Fruit fly (Drosophila melanogaster): ENCODE data around the gene CG14262.

The CG14262 gene

DNA sequence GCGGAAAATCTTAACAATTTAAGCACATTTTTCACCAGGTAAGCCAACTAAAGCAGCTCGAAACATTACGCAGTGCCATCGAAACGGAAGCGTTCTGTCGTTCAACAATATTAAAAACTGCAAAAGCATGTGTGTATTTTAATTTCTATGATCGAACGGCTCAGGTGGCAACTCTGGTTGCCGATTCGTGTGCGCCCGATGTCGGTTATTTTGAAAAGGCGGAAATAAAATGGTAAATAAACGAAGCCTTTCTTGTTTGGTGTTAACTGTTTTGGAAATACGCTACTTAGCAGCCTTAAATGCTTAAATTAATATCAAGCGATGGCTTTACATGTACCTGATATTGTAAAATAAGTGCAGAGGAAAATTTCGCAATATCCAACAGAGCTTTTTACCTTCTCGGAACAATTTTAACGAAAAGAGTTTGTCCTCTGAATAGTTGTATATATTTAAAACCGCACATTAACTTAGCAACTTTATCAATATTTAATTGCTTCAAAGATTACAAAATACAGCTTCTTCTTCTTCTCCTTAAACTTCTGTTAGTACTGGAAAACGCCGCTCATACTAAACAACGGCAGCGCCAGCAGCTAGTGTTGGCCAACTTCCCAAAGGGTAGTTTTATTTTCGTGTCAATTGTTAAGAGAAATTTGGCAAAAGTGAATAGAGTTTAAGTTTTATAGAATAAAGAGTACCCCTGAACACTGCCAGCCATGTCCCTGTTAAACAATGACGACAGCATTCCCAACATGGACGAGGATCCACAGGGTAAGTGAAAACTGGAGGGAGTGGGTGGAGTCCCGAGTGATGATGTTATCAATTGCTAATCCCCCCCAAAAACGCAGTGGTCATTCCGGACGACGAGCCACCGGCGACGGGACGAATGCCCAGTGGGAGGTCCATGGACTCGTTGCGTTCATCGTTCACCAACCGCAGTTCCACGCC is 8.2 kb upstream of the CG14262 start, which contains the start of gene CG5934 (continued):
- no peak for TF ChIP-seq HHEX (GFP tag; optimal IDR thresholded peaks at IDR 0.05)
- TF ChIP-seq vfl (GFP tag; optimal IDR thresholded peaks at IDR 0.05): peak; percentile 27
- TF ChIP-seq pum (GFP tag; optimal IDR thresholded peaks at IDR 0.05): peak; percentile 25
- no peak for TF ChIP-seq CG11723 (GFP tag; optimal IDR thresholded peaks at IDR 0.05)
- peak; percentile 25 for TF ChIP-seq gfzf (GFP tag; optimal IDR thresholded peaks at IDR 0.05)
- peak; percentile 11 for TF ChIP-seq cg (GFP tag; optimal IDR thresholded peaks at IDR 0.05)
- no peak; the same call in 1 of the 2 replicates for TF ChIP-seq lmd (GFP tag; IDR thresholded peaks at IDR 0.05)
- peak; percentile 28 for TF ChIP-seq Dad (GFP tag; optimal IDR thresholded peaks at IDR 0.05)
- TF ChIP-seq CG9932 (GFP tag; IDR thresholded peaks at IDR 0.05): peak; percentile 68
- TF ChIP-seq CG7786 (GFP tag; optimal IDR thresholded peaks at IDR 0.05): peak; percentile 50
- no peak for TF ChIP-seq CG43689 (GFP tag; IDR thresholded peaks at IDR 0.05)
- TF ChIP-seq CG12071 (GFP tag; optimal IDR thresholded peaks at IDR 0.05): no peak
- TF ChIP-seq sug (tag; optimal IDR thresholded peaks at IDR 0.05): peak; percentile 26
- TF ChIP-seq Bteb2 (GFP tag; optimal IDR thresholded peaks at IDR 0.05): peak; percentile 19
- TF ChIP-seq sqz (GFP tag; optimal IDR thresholded peaks at IDR 0.05): peak; percentile 14
- no peak for TF ChIP-seq gcm2 (GFP tag; optimal IDR thresholded peaks at IDR 0.05)
- TF ChIP-seq ttk (GFP tag; IDR thresholded peaks at IDR 0.05): peak; percentile 48; the same call in 1 of the 2 replicates
- TF ChIP-seq Lhr (GFP tag; optimal IDR thresholded peaks at IDR 0.05): peak; percentile 37
- TF ChIP-seq tx (GFP tag; optimal IDR thresholded peaks at IDR 0.05): peak; percentile 2
- TF ChIP-seq so (GFP tag; IDR thresholded peaks at IDR 0.05): 0 out of 3 replicates have a peak, but pooled peaks have one; percentile 27
- TF ChIP-seq Poxn (GFP tag; IDR thresholded peaks at IDR 0.05): no peak
- TF ChIP-seq her (GFP tag; optimal IDR thresholded peaks at IDR 0.05): peak; percentile 31
- TF ChIP-seq HLHmδ (GFP tag; optimal IDR thresholded peaks at IDR 0.05): no peak
- peak; percentile 2 for TF ChIP-seq Chrac-16 (GFP tag; optimal IDR thresholded peaks at IDR 0.05)
- no peak for TF ChIP-seq Jarid2 (GFP tag; optimal IDR thresholded peaks at IDR 0.05)
- peak; percentile 45 for TF ChIP-seq lab (GFP tag; optimal IDR thresholded peaks at IDR 0.05)
- TF ChIP-seq tap (tag; optimal IDR thresholded peaks at IDR 0.05): peak; percentile 3
- peak; percentile 43 for TF ChIP-seq Dek (tag; optimal IDR thresholded peaks at IDR 0.05)
- peak; percentile 41 for TF ChIP-seq CG30403 (GFP tag; optimal IDR thresholded peaks at IDR 0.05)
- no peak for TF ChIP-seq BtbVII (GFP tag; optimal IDR thresholded peaks at IDR 0.05)
- TF ChIP-seq CG17359 (tag; optimal IDR thresholded peaks at IDR 0.05): peak; percentile 35
- TF ChIP-seq slp2 (GFP tag; optimal IDR thresholded peaks at IDR 0.05): peak; percentile 33
- no peak for TF ChIP-seq danr (GFP tag; IDR thresholded peaks at IDR 0.05)
- TF ChIP-seq CG10321 (GFP tag; IDR thresholded peaks at IDR 0.05): no peak
- TF ChIP-seq CG9797 (GFP tag; optimal IDR thresholded peaks at IDR 0.05): no peak
- peak; percentile 29 for TF ChIP-seq CG3281 (GFP tag; optimal IDR thresholded peaks at IDR 0.05)
- TF ChIP-seq Hmr (GFP tag; optimal IDR thresholded peaks at IDR 0.05): peak; percentile 50
- peak; percentile 38 for TF ChIP-seq CG10431 (GFP tag; optimal IDR thresholded peaks at IDR 0.05)
- TF ChIP-seq CG14050 (GFP tag; IDR thresholded peaks at IDR 0.05): no peak
- peak; percentile 4 for TF ChIP-seq CG8924 (tag; optimal IDR thresholded peaks at IDR 0.05)
- TF ChIP-seq sens (GFP tag): peak; percentile 58
- TF ChIP-seq vnd (GFP tag; IDR thresholded peaks at IDR 0.05; ENCODE audit: partially characterized antibody): no peak
- no peak for TF ChIP-seq ase (GFP tag; IDR thresholded peaks at IDR 0.05)
- peak; percentile 17 for TF ChIP-seq Meics (GFP tag; optimal IDR thresholded peaks at IDR 0.05)
- no peak for TF ChIP-seq CG13894 (tag; optimal IDR thresholded peaks at IDR 0.05)
- peak; percentile 17 for TF ChIP-seq CG12769 (tag; optimal IDR thresholded peaks at IDR 0.05)
- no peak for TF ChIP-seq pan (optimal IDR thresholded peaks at IDR 0.05)
- TF ChIP-seq pan (GFP tag; optimal IDR thresholded peaks at IDR 0.05 in 1 of 2, IDR thresholded peaks at IDR 0.05 in 1 of 2): peak in 1 of 2 experiments; percentile 26
- no peak for TF ChIP-seq CG17829 (tag; optimal IDR thresholded peaks at IDR 0.05)
